Worm (Caenorhabditis elegans) whole organism, L4 larva: ENCODE data around the gene F39D8.3.

Source experiments
- F37D6.2 ChIP-seq: sonication (generic microtip); optimal IDR thresholded peaks from 2 replicates; lab custom pipeline; 2016; ENCODE audit warnings: mild to moderate bottlenecking, missing genetic modification characterization, missing compliant biosample characterization
- T20F7.1 ChIP-seq: fragments of 200-800 bp; sonication (Bioruptor generic); optimal IDR thresholded peaks from 2 replicates; lab custom pipeline; 2018; ENCODE audit warnings: mild to moderate bottlenecking, missing genetic modification characterization, missing compliant biosample characterization
- ZK546.5 ChIP-seq, 2 experiments: sonication (generic microtip); optimal IDR thresholded peaks; 2 replicates each; lab custom pipeline; 2017; ENCODE audit warnings: missing biosample characterization in 2 of 2, missing genetic modification characterization in 2 of 2
- aha-1 ChIP-seq: fragments of 150-350 bp; peaks from one replicate; lab custom pipeline; 2014; ENCODE audit warnings: missing biosample characterization, missing genetic modification characterization
- egl-43 ChIP-seq: fragments of 200-800 bp; sonication (Bioruptor generic); IDR thresholded peaks from 2 replicates; pipeline ENCODE4 v1.3.6; 2022; ENCODE audit warnings: missing genetic modification reagents, missing genetic modification characterization, missing compliant biosample characterization
- mdl-1 ChIP-seq, 2 experiments: fragments of 150-350 bp in 1 of 2; sonication (generic microtip) in 1 of 2; optimal IDR thresholded peaks; 2 replicates each; lab custom pipeline; 2014 to 2017; ENCODE audit warnings: missing biosample characterization in 2 of 2, missing genetic modification characterization in 2 of 2
- nhr-28 ChIP-seq: fragments of 150-350 bp; optimal IDR thresholded peaks from 2 replicates; lab custom pipeline; 2014; ENCODE audit warnings: missing biosample characterization, missing genetic modification characterization
- nhr-48 ChIP-seq: sonication (generic microtip); optimal IDR thresholded peaks from 2 replicates; lab custom pipeline; 2016; ENCODE audit warnings: mild to moderate bottlenecking, missing genetic modification characterization, missing compliant biosample characterization
- nhr-6 ChIP-seq: fragments of 150-350 bp; optimal IDR thresholded peaks from 2 replicates; lab custom pipeline; 2014; ENCODE audit warnings: missing biosample characterization, missing genetic modification characterization
- set-16 ChIP-seq: fragments of 200-800 bp; sonication (Bioruptor generic); IDR thresholded peaks from 2 replicates; pipeline ENCODE4 v1.3.6; 2022; ENCODE audit warnings: missing genetic modification reagents, missing genetic modification characterization, missing compliant biosample characterization
- snpc-1.2 ChIP-seq: fragments of 200-800 bp; sonication (Bioruptor generic); IDR thresholded peaks from 2 replicates; pipeline ENCODE4 v1.3.6; 2022; ENCODE audit warnings: missing genetic modification reagents, missing genetic modification characterization, missing compliant biosample characterization
- unc-62 ChIP-seq, 3 experiments: fragments of 150-350 bp in 1 of 3; sonication (generic microtip); optimal IDR thresholded peaks in 2 of 3; peaks in 1 of 3; 1 replicate in 1 of 3; 2 replicates in 2 of 3; lab custom pipeline; 2014 to 2017; ENCODE audit warnings: missing biosample characterization in 3 of 3, missing genetic modification characterization in 3 of 3, missing genetic modification reagents in 3 of 3, missing genotype in 1 of 3

F39D8.3 gene

ce11 chrX:15441686-15442067, 20.9 kb downstream of the F39D8.3 start, which contains the start of gene nkat-3:
Gene nkat-3, plus strand, starts transcription at chrX:15441731.
- TF ChIP-seq F37D6.2 (tag; lab: Kevin White, UChicago) (no peak), aha-1 (tag; lab: Kevin White, UChicago) (peak; percentile 90)

DNA sequence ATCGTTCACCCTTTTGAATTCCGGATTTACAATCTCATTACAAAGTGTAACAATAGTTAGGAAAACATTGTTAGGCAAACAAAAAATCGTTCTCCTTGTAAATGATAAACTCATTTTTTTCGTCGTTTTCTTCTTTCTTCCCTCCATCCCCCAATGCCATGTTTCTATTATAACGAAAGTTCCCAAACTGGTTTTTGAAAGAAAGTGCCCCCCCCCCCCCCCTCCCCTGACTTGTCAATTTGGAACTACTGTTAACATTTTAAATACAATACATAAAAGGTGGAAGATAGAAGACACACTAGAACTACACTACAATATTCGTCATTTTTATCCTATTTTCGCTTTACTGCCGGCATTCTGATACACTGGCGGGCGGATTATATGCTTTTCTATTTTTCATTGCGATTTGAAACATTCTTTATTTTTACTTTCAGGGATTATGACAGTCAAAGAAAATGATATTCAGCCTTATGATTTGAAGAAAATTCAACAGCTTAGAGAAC, 25.6 kb downstream of the F39D8.3 start, which contains the start of gene R03A10.5:
TSS of gene R03A10.5 (plus strand) at position 431 of the 503 bp plus-strand sequence.
- TF ChIP-seq T20F7.1 = no peak
- TF ChIP-seq nhr-28 = peak; percentile 96

DNA sequence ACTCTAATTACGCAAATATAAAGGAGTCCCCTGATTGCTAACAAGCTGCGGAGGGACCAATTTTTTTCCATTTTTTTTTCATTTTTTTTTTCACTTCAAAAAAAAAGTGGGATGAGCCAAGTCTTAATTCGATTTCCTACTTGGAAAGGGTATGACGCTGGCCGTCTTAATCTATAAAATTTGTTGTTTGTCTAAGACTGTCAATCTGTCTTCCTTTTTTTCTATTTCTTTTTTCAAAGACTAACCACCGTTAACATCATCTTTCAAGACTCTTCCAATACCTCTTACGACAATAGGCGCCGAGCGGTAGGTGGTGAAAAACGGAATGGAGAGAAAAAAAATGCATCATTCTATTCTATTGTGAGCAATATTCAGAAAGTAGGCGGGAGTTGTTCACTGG, 44.3 kb downstream of the F39D8.3 start:
- peak; percentile 96 for TF ChIP-seq aha-1 (tag; lab: Kevin White, UChicago)
- TF ChIP-seq nhr-28 = no peak

ce11 chrX:15466032-15466431, 45.3 kb downstream of the F39D8.3 start, which contains the start of gene sprr-1:
Gene sprr-1, plus strand, starts transcription at chrX:15466300.
- TF ChIP-seq nhr-6 (tag; lab: Kevin White, UChicago) (no peak), unc-62 (GFP tag; optimal IDR thresholded peaks at IDR 0.05 in 1 of 2; lab: Kevin White, UChicago) (peak in 1 of 2 experiments; percentile 95), unc-62 (tag; optimal IDR thresholded peaks at IDR 0.05; lab: Kevin White, UChicago) (no peak)

- TF ChIP-seq snpc-1.2 (0 out of 2 replicates have a peak, but pooled peaks have one; percentile 42), mdl-1 (tag; optimal IDR thresholded peaks at IDR 0.05; lab: Kevin White, UChicago) (no peak), egl-43 (GFP tag; lab: Robert Waterston, UW) (0 out of 2 replicates have a peak, but pooled peaks have one; percentile 10), set-16 (GFP tag; lab: Robert Waterston, UW) (peak; percentile 52)
These were observed 47.9 kb downstream of the F39D8.3 start for ce11 chrX:15468657-15469056.

DNA sequence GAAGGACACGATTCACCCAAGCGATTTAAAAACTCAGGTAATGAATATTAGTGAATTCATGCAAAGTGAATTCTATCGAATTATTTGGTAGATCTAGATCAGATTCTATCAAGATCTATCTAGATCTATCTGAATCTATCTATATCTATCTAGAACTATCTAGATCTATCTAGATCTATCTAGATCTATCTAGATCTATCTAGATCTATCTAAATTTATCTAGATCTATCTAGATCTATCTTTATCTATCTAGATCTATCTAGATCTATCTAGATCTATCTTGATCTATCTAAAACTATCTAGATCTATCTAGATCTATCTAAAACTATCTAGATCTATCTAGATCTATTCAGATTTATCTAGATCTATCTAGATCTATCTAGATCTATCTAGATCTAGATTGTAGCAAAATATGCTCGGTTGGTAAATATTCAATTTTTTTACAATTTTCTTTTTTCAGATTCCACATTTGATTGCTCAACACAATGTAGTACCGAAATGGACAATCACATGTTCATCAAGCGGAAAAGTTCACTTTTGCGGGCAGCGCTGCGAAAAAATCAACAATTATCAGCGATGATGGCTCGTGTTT, 49.3 kb downstream of the F39D8.3 start:
- no peak for TF ChIP-seq ZK546.5 (tag; optimal IDR thresholded peaks at IDR 0.05; lab: Kevin White, UChicago)
- peak; percentile 6 for TF ChIP-seq nhr-48 (tag; lab: Kevin White, UChicago)
